Fruit fly (Drosophila melanogaster): ENCODE data around the gene CG3457.

CG3457 gene

DNA sequence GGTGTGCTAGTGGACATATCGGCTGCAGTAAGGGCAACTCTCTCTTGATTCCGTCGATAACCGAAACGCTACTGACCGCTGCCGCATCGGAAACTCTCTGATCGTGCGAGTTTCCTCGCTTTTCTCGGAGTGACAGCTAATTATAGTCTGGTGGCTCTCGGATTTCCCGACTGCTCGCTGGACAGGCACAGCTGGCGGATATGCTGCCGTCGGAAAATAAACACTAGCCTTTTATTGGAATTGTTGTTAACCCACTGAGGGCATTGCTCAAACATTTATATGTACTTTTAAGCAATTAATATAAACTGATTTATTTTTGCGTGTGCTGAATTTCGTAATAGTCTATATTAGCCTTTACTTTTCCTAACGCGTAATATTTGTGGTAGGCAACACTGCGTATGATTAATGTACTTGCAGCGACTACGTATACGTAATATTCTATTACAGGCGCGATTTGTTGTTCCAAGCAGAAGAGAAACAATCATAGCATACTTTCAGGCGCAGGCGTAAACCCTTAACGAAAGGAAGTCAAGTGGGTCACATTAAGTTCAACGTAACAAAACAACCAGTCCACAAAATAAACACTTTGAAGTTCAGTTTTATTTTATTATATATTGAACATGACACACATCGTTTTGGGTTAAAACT lies 26.3 kb downstream of the CG3457 start, which contains the start of gene SmydA-8:
Gene SmydA-8 (minus strand): TSS at position 51 of the 648 bp plus-strand sequence.
- TF ChIP-seq fkh (GFP tag; optimal IDR thresholded peaks at IDR 0.05) (no peak), Gug (GFP tag; IDR thresholded peaks at IDR 0.05) (no peak), CG6854 (GFP tag; optimal IDR thresholded peaks at IDR 0.05) (no peak), CG11902 (GFP tag; optimal IDR thresholded peaks at IDR 0.05) (no peak), CG10669 (GFP tag; optimal IDR thresholded peaks at IDR 0.05) (no peak), acj6 (GFP tag; optimal IDR thresholded peaks at IDR 0.05) (no peak), CG4318 (GFP tag; optimal IDR thresholded peaks at IDR 0.05) (no peak), svp (GFP tag) (peak; percentile 80), esn (GFP tag; optimal IDR thresholded peaks at IDR 0.05) (no peak), CG6808 (GFP tag; optimal IDR thresholded peaks at IDR 0.05) (no peak), Eip78C (GFP tag) (peak; percentile 55), topi (GFP tag; optimal IDR thresholded peaks at IDR 0.05) (no peak), CG6276 (GFP tag; optimal IDR thresholded peaks at IDR 0.05) (no peak), CG32006 (GFP tag; optimal IDR thresholded peaks at IDR 0.05) (no peak), CG15336 (GFP tag; IDR thresholded peaks at IDR 0.05) (no peak), Eip75B (GFP tag; optimal IDR thresholded peaks at IDR 0.05) (peak; percentile 31), dsx (GFP tag; optimal IDR thresholded peaks at IDR 0.05; ENCODE audit: poor library complexity, severe bottlenecking) (no peak), fd85E (GFP tag; optimal IDR thresholded peaks at IDR 0.05) (no peak), Lpt (GFP tag; optimal IDR thresholded peaks at IDR 0.05) (no peak), CG16779 (tag; optimal IDR thresholded peaks at IDR 0.05) (no peak)

DNA sequence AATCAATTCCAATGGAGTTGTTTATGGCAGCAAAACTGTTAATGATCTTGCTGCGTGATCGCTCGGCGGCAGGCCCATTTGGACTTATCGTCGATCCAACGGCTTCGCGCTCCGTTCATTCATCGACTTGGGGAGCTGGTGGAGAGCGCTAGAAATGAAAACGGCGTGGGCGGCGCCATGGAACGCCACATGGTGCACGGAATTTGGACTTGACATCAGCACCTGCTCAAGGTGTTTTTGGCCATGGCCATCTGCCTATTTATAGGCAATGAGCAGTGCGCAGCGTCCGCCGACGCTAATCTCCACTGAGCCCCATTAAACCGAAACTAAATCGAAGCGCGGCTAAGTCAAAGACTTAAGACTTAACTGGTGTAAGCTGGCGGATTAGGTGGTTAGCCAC lies 30.8 kb downstream of the CG3457 start:
- no peak for TF ChIP-seq CG6792 (GFP tag; optimal IDR thresholded peaks at IDR 0.05)

DNA sequence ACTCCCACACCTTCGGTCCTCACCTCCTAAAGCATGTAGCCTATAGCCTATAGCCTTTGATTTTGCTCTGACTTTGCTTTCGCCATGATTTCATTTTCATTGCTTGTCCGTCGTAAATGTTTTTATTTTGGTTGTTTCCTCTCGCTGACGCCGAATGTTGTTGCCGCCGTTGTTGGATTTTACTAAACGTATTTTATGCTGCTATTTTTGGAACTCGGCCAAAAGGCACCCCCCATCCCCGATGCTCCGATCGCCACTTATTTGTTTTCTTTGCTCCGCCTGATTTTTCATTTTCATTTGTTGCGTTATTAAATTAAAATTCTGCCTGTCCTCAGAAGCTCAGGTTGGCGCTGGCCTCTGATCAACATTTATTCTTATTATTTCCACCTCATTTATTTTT lies 31.6 kb downstream of the CG3457 start:
- TF ChIP-seq net (GFP tag; optimal IDR thresholded peaks at IDR 0.05): peak; percentile 23
- no peak for TF ChIP-seq CG6163 (GFP tag; IDR thresholded peaks at IDR 0.05)
- TF ChIP-seq CG31627 (GFP tag; optimal IDR thresholded peaks at IDR 0.05): no peak
- TF ChIP-seq Eip78C (GFP tag): no peak
- TF ChIP-seq Eip93F (GFP tag; optimal IDR thresholded peaks at IDR 0.05): no peak
- TF ChIP-seq Blimp-1 (GFP tag; optimal IDR thresholded peaks at IDR 0.05): no peak
- no peak for TF ChIP-seq CG11902 (GFP tag; optimal IDR thresholded peaks at IDR 0.05)
- TF ChIP-seq cyc (GFP tag; optimal IDR thresholded peaks at IDR 0.05): no peak

DNA sequence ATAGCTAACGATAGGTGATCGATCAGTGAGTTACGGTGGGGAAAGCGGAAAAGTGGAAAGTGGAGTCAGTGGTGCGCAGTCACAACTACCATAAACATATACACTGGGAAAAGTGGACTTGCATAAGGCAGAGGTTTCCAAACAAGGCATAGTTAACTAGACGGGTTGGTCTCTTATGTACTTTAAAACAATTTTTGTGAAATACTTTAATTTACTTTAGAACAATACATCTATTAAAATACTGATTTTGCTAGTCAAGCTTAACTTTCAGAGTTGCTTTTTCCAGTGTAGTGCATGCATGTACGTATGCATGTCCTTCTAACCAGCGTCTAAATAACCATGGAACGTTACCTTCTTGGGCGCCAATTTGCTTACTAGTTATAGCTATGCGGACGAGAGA lies 32.3 kb downstream of the CG3457 start:
- no peak for TF ChIP-seq Hr39 (GFP tag; optimal IDR thresholded peaks at IDR 0.05)
- no peak for TF ChIP-seq CG31627 (GFP tag; optimal IDR thresholded peaks at IDR 0.05)
- TF ChIP-seq fkh (GFP tag; optimal IDR thresholded peaks at IDR 0.05): no peak
- TF ChIP-seq CG10669 (GFP tag; optimal IDR thresholded peaks at IDR 0.05): peak; percentile 5
- no peak for TF ChIP-seq Sox102F (GFP tag; optimal IDR thresholded peaks at IDR 0.05)
- TF ChIP-seq Sox14 (GFP tag; optimal IDR thresholded peaks at IDR 0.05): peak; percentile 3
- peak; percentile 54; the same call in 2 of the 3 replicates for TF ChIP-seq eg (GFP tag; IDR thresholded peaks at IDR 0.05)
- peak; percentile 15 for TF ChIP-seq esn (GFP tag; optimal IDR thresholded peaks at IDR 0.05)
- no peak for TF ChIP-seq net (GFP tag; optimal IDR thresholded peaks at IDR 0.05)
- peak; percentile 55 for TF ChIP-seq CG4318 (GFP tag; optimal IDR thresholded peaks at IDR 0.05)
- TF ChIP-seq pdm3 (GFP tag; optimal IDR thresholded peaks at IDR 0.05): no peak
- peak; percentile 15 for TF ChIP-seq CG6276 (GFP tag; optimal IDR thresholded peaks at IDR 0.05)
- TF ChIP-seq CG9139 (GFP tag; optimal IDR thresholded peaks at IDR 0.05): no peak
- no peak for TF ChIP-seq Ets21C (GFP tag; optimal IDR thresholded peaks at IDR 0.05)
- TF ChIP-seq Eip78C (GFP tag): peak; percentile 75
- TF ChIP-seq topi (GFP tag; optimal IDR thresholded peaks at IDR 0.05): no peak
- no peak for TF ChIP-seq spab (GFP tag; optimal IDR thresholded peaks at IDR 0.05)
- TF ChIP-seq CG15336 (GFP tag; IDR thresholded peaks at IDR 0.05): peak; percentile 57
- TF ChIP-seq CG10631 (GFP tag; optimal IDR thresholded peaks at IDR 0.05): peak; percentile 9
- peak; percentile 38 for TF ChIP-seq CG3919 (GFP tag; optimal IDR thresholded peaks at IDR 0.05)
- no peak for TF ChIP-seq Gug (GFP tag; IDR thresholded peaks at IDR 0.05)
- peak; percentile 74 for TF ChIP-seq Hr4 (GFP tag; optimal IDR thresholded peaks at IDR 0.05)
- no peak for TF ChIP-seq ss (GFP tag; optimal IDR thresholded peaks at IDR 0.05)
- peak; percentile 6 for TF ChIP-seq CG6808 (GFP tag; optimal IDR thresholded peaks at IDR 0.05)
- TF ChIP-seq achi (GFP tag; optimal IDR thresholded peaks at IDR 0.05): peak; percentile 23
- peak; percentile 20 for TF ChIP-seq Lpt (GFP tag; optimal IDR thresholded peaks at IDR 0.05)
- peak in 1 of 2 experiments; percentile 2 for TF ChIP-seq salr (GFP tag; optimal IDR thresholded peaks at IDR 0.05)
- TF ChIP-seq CG1621 (tag; optimal IDR thresholded peaks at IDR 0.05): no peak
- TF ChIP-seq CG3032 (tag; optimal IDR thresholded peaks at IDR 0.05): peak; percentile 12
- TF ChIP-seq Eip75B (GFP tag; optimal IDR thresholded peaks at IDR 0.05): no peak
- TF ChIP-seq OdsH (GFP tag; optimal IDR thresholded peaks at IDR 0.05): peak; percentile 43

All from whole organism, prepupa.